Fruit fly (Drosophila melanogaster) whole organism, embryonic: ENCODE results near the gene CG7912.

Source experiments
- Ada2b ChIP-seq: fragments of 200-800 bp; sonication (Bioruptor generic); IDR thresholded peaks from 2 replicates; pipeline ENCODE4 v1.3.6; 2022; ENCODE audit warnings: missing biosample characterization, missing genetic modification characterization
- Antp ChIP-seq: fragments of 200-800 bp; sonication (Bioruptor generic); optimal IDR thresholded peaks from 3 replicates; lab custom pipeline; 2016; ENCODE audit warnings: missing biosample characterization, missing genetic modification characterization
- CG10267 ChIP-seq: fragments of 200-800 bp; sonication (Bioruptor generic); optimal IDR thresholded peaks from 2 replicates; lab custom pipeline; 2018; ENCODE audit warnings: missing biosample characterization, mild to moderate bottlenecking, missing genetic modification characterization, moderate library complexity
- CG10565 ChIP-seq: fragments of 200-800 bp; sonication (Bioruptor generic); optimal IDR thresholded peaks from 3 replicates; lab custom pipeline; 2016; ENCODE audit warnings: missing biosample characterization, mild to moderate bottlenecking, missing genetic modification characterization
- CG11560 ChIP-seq: fragments of 200-800 bp; sonication (Bioruptor generic); IDR thresholded peaks from 3 replicates; pipeline ENCODE4 v1.3.6; 2022; ENCODE audit warnings: missing biosample characterization, missing genetic modification characterization
- CG14860 ChIP-seq: fragments of 200-800 bp; sonication (Bioruptor generic); IDR thresholded peaks from 3 replicates; pipeline ENCODE4 v1.3.6; 2022; ENCODE audit warnings: missing biosample characterization, missing genetic modification characterization; ENCODE audit not compliant: partially characterized antibody
- CG15269 ChIP-seq: fragments of 200-800 bp; sonication (Bioruptor generic); optimal IDR thresholded peaks from 2 replicates; lab custom pipeline; 2018; ENCODE audit warnings: missing biosample characterization, mild to moderate bottlenecking, missing genetic modification characterization, moderate library complexity
- CG15479 ChIP-seq: fragments of 200-800 bp; sonication (Bioruptor generic); optimal IDR thresholded peaks from 3 replicates; lab custom pipeline; 2019; ENCODE audit warnings: missing biosample characterization, mild to moderate bottlenecking, missing genetic modification characterization, moderate library complexity
- CG2875 ChIP-seq: fragments of 200-800 bp; sonication (Bioruptor generic); optimal IDR thresholded peaks from 2 replicates; lab custom pipeline; 2017; ENCODE audit warnings: missing biosample characterization, mild to moderate bottlenecking, missing genetic modification characterization, missing genetic modification reagents
- CG3726 ChIP-seq: fragments of 200-800 bp; sonication (Bioruptor generic); IDR thresholded peaks from 3 replicates; pipeline ENCODE4, ENCODE4 v1.3.6; 2022; ENCODE audit warnings: missing biosample characterization, missing genetic modification characterization
- CG4617 ChIP-seq: fragments of 200-800 bp; sonication (Bioruptor generic); optimal IDR thresholded peaks from 3 replicates; lab custom pipeline; 2016; ENCODE audit warnings: missing biosample characterization, missing genetic modification characterization, borderline replicate concordance
- CG4820 ChIP-seq: fragments of 200-800 bp; sonication (Bioruptor generic); optimal IDR thresholded peaks from 3 replicates; lab custom pipeline; 2016; ENCODE audit warnings: missing biosample characterization, missing genetic modification characterization
- CG6683 ChIP-seq: fragments of 200-800 bp; sonication (Bioruptor generic); optimal IDR thresholded peaks from 2 replicates; lab custom pipeline; 2017; ENCODE audit warnings: missing biosample characterization, mild to moderate bottlenecking, missing genetic modification characterization, missing genetic modification reagents
- CG6791 ChIP-seq: fragments of 200-800 bp; sonication (Bioruptor generic); IDR thresholded peaks from 3 replicates; pipeline ENCODE4 v1.3.6; 2022; ENCODE audit warnings: missing biosample characterization, missing genetic modification characterization; ENCODE audit not compliant: partially characterized antibody
- CG7271 ChIP-seq: fragments of 200-800 bp; sonication (Bioruptor generic); optimal IDR thresholded peaks from 2 replicates; lab custom pipeline; 2018; ENCODE audit warnings: missing biosample characterization, mild to moderate bottlenecking, missing genetic modification characterization, moderate library complexity
- CG9609 ChIP-seq: fragments of 200-800 bp; sonication (Bioruptor generic); optimal IDR thresholded peaks from 3 replicates; lab custom pipeline; 2016; ENCODE audit warnings: missing biosample characterization, missing genetic modification characterization
- CrebB ChIP-seq: fragments of 200-800 bp; sonication (Bioruptor generic); optimal IDR thresholded peaks from 3 replicates; lab custom pipeline; 2018; ENCODE audit warnings: missing biosample characterization, mild to moderate bottlenecking, missing genetic modification characterization
- Dfd ChIP-seq, 2 experiments: fragments of >200 bp; optimal IDR thresholded peaks; 2 replicates each; lab custom pipeline; 2017; ENCODE audit warnings: missing biosample characterization in 2 of 2, missing genetic modification characterization in 2 of 2
- Kr ChIP-seq: fragments of 200-800 bp; sonication (Bioruptor generic); optimal IDR thresholded peaks from 2 replicates; lab custom pipeline; 2017; ENCODE audit warnings: missing biosample characterization, mild to moderate bottlenecking, missing genetic modification characterization
- Mes4 ChIP-seq: fragments of 200-800 bp; sonication (Bioruptor generic); optimal IDR thresholded peaks from 2 replicates; lab custom pipeline; 2016; ENCODE audit warnings: missing biosample characterization, missing genetic modification characterization
- NK7.1 ChIP-seq: fragments of 200-800 bp; sonication (Bioruptor generic); optimal IDR thresholded peaks from 3 replicates; lab custom pipeline; 2016; ENCODE audit warnings: missing biosample characterization, missing genetic modification characterization
- Neu2 ChIP-seq: fragments of 200-800 bp; sonication (Bioruptor generic); optimal IDR thresholded peaks from 3 replicates; lab custom pipeline; 2016; ENCODE audit warnings: missing biosample characterization, missing genetic modification characterization, borderline replicate concordance
- Ravus ChIP-seq: fragments of 200-800 bp; sonication (Bioruptor generic); IDR thresholded peaks from 2 replicates; pipeline ENCODE4 v1.3.6; 2022; ENCODE audit warnings: missing biosample characterization, missing genetic modification characterization
- Rfx ChIP-seq: fragments of 200-800 bp; sonication (Bioruptor generic); IDR thresholded peaks from 2 replicates; pipeline ENCODE4 v1.3.6; 2022; ENCODE audit warnings: missing biosample characterization, missing genetic modification characterization
- Sin3A ChIP-seq: fragments of >200 bp; optimal IDR thresholded peaks from 2 replicates; lab custom pipeline; 2018
- Xrp1 ChIP-seq: fragments of 200-800 bp; sonication (Bioruptor generic); IDR thresholded peaks from 2 replicates; pipeline ENCODE4 v1.3.6; 2022; ENCODE audit warnings: missing biosample characterization, missing genetic modification characterization
- ab ChIP-seq: fragments of 200-800 bp; sonication (Bioruptor generic); optimal IDR thresholded peaks from 2 replicates; lab custom pipeline; 2016; ENCODE audit warnings: missing biosample characterization, missing genetic modification characterization
- aop ChIP-seq: fragments of 200-800 bp; sonication (Bioruptor generic); IDR thresholded peaks from 2 replicates; pipeline ENCODE4 v1.3.6; 2022; ENCODE audit warnings: missing biosample characterization, missing genetic modification characterization
- bsh ChIP-seq, 2 experiments: fragments of 200-800 bp; sonication (Bioruptor generic); optimal IDR thresholded peaks; 2 replicates each; lab custom pipeline; 2017 to 2018; ENCODE audit warnings: mild to moderate bottlenecking in 2 of 2, missing biosample characterization in 2 of 2, missing genetic modification characterization in 2 of 2, moderate library complexity in 1 of 2
- btn ChIP-seq: fragments of 200-800 bp; sonication (Bioruptor generic); optimal IDR thresholded peaks from 2 replicates; lab custom pipeline; 2016; ENCODE audit warnings: missing biosample characterization, missing genetic modification characterization
- disco-r ChIP-seq: fragments of 200-800 bp; sonication (Bioruptor generic); optimal IDR thresholded peaks from 2 replicates; lab custom pipeline; 2016; ENCODE audit warnings: missing biosample characterization, missing genetic modification characterization
- gcm2 ChIP-seq: fragments of 200-800 bp; sonication (Bioruptor generic); optimal IDR thresholded peaks from 2 replicates; lab custom pipeline; 2016; ENCODE audit warnings: missing biosample characterization, missing genetic modification characterization
- ham ChIP-seq: fragments of 200-800 bp; sonication (Bioruptor generic); IDR thresholded peaks from 2 replicates; pipeline ENCODE4 v1.3.6; 2022; ENCODE audit warnings: missing biosample characterization, missing genetic modification characterization
- hbn ChIP-seq: fragments of 200-800 bp; sonication (Bioruptor generic); IDR thresholded peaks from 2 replicates; pipeline ENCODE4 v1.3.6; 2022; ENCODE audit warnings: missing biosample characterization, missing genetic modification characterization; ENCODE audit not compliant: partially characterized antibody
- jumu ChIP-seq: fragments of 200-800 bp; sonication (Bioruptor generic); optimal IDR thresholded peaks from 3 replicates; lab custom pipeline; 2016; ENCODE audit warnings: missing biosample characterization, missing genetic modification characterization
- kni ChIP-seq: fragments of 200-800 bp; sonication (Bioruptor generic); optimal IDR thresholded peaks from 3 replicates; lab custom pipeline; 2017; ENCODE audit warnings: mild to moderate bottlenecking, missing biosample characterization, missing genetic modification reagents, missing genetic modification characterization
- knrl ChIP-seq: fragments of 200-800 bp; sonication (Bioruptor generic); IDR thresholded peaks from 3 replicates; pipeline ENCODE4 v1.3.6; 2022; ENCODE audit warnings: missing biosample characterization, missing genetic modification characterization; ENCODE audit not compliant: partially characterized antibody
- lilli ChIP-seq: fragments of 200-800 bp; sonication (Bioruptor generic); optimal IDR thresholded peaks from 3 replicates; lab custom pipeline; 2016; ENCODE audit warnings: missing biosample characterization, missing genetic modification characterization
- onecut ChIP-seq: fragments of 200-800 bp; sonication (Bioruptor generic); IDR thresholded peaks from 2 replicates; pipeline ENCODE4 v1.3.6; 2022; ENCODE audit warnings: missing biosample characterization, missing genetic modification characterization
- prd ChIP-seq, 3 experiments: fragments of >200 bp in 2 of 3; fragments of 200-800 bp in 1 of 3; sonication (Bioruptor generic) in 1 of 3; optimal IDR thresholded peaks in 2 of 3; IDR thresholded peaks in 1 of 3; 2 replicates in 2 of 3; 3 replicates in 1 of 3; pipeline versions ENCODE4 v1.3.6 to Lab custom; 2017 to 2022; ENCODE audit warnings: missing biosample characterization in 1 of 3, missing genetic modification characterization in 1 of 3
- slbo ChIP-seq: fragments of 200-800 bp; sonication (Bioruptor generic); IDR thresholded peaks from 2 replicates; pipeline ENCODE4 v1.3.6; 2022; ENCODE audit warnings: missing biosample characterization, missing genetic modification characterization
- stwl ChIP-seq: fragments of 200-800 bp; sonication (Bioruptor generic); optimal IDR thresholded peaks from 3 replicates; lab custom pipeline; 2018; ENCODE audit warnings: missing biosample characterization, mild to moderate bottlenecking, missing genetic modification characterization, moderate library complexity
- tin ChIP-seq: fragments of 200-800 bp; sonication (Bioruptor generic); optimal IDR thresholded peaks from 3 replicates; lab custom pipeline; 2016; ENCODE audit warnings: missing biosample characterization, missing genetic modification characterization
- unc-4 ChIP-seq: fragments of 200-800 bp; sonication (Bioruptor generic); IDR thresholded peaks from 2 replicates; pipeline ENCODE4 v1.3.6; 2022; ENCODE audit warnings: missing biosample characterization, missing genetic modification characterization; ENCODE audit not compliant: partially characterized antibody
- vnd ChIP-seq: fragments of 200-800 bp; sonication (Bioruptor generic); IDR thresholded peaks from 3 replicates; pipeline ENCODE4 v1.3.6; 2022; ENCODE audit warnings: missing biosample characterization, missing genetic modification characterization; ENCODE audit not compliant: partially characterized antibody

Gene CG7912

DNA sequence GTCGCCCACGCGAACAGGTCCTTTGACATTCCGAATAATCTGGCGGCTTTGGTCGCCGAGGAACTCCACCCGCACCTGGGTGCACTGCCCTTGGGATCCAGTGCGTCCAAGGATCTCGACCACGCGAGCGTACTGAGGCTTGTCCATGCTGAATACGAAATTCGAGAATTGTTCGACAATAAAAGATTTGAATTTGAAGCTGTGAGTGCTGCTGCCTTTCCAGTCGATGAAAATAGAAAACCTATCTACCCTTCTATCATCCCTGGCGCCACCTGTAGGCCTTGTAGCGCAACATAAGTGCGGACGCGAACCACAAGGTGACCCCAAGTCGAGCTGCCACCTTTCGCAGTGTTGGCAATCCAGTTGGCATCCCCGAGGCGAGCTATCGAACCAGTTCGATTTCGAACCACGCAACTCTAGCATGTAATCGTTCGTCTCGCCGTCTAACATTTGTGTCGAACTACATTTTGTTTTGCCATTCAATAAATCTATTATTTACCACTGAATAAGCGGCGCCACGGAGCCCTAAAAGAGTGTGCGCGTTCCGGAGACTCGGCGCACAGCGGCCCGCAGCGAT, 13.6 kb upstream of the CG7912 start, which contains the start of the genes RpS28a and Axn (continued):
- no peak for TF ChIP-seq bsh (GFP tag; optimal IDR thresholded peaks at IDR 0.05; lab: Kevin White, UChicago)
- no peak for TF ChIP-seq prd (optimal IDR thresholded peaks at IDR 0.05; lab: Kevin White, UChicago)
- TF ChIP-seq prd (GFP tag; IDR thresholded peaks at IDR 0.05; lab: Robert Waterston, UW) = 0 out of 3 replicates have a peak, but pooled peaks have one; percentile 28
- no peak for TF ChIP-seq Dfd (GFP tag; optimal IDR thresholded peaks at IDR 0.05; lab: Kevin White, UChicago)
- TF ChIP-seq jumu (GFP tag; lab: Kevin White, UChicago) = peak; percentile 15
- no peak for TF ChIP-seq CG7271 (tag; lab: Kevin White, UChicago)
- peak; percentile 27 for TF ChIP-seq Mes4 (GFP tag; lab: Kevin White, UChicago)
- peak; percentile 5 for TF ChIP-seq lilli (GFP tag; lab: Kevin White, UChicago)
- TF ChIP-seq CG9609 (GFP tag; lab: Kevin White, UChicago) = peak; percentile 49
- TF ChIP-seq CG2875 = no peak
- peak; percentile 32 for TF ChIP-seq tin (GFP tag; lab: Kevin White, UChicago)
- peak; percentile 7 for TF ChIP-seq CG10267
- TF ChIP-seq Sin3A (lab: Kevin White, UChicago) = peak; percentile 80
- TF ChIP-seq onecut (GFP tag; lab: Robert Waterston, UW) = peak; percentile 33; the same call in 1 of the 2 replicates
- peak; percentile 54; the same call in 2 of the 3 replicates for TF ChIP-seq knrl (GFP tag; lab: Robert Waterston, UW)
- TF ChIP-seq, all 482 proteins: peak for 110

DNA sequence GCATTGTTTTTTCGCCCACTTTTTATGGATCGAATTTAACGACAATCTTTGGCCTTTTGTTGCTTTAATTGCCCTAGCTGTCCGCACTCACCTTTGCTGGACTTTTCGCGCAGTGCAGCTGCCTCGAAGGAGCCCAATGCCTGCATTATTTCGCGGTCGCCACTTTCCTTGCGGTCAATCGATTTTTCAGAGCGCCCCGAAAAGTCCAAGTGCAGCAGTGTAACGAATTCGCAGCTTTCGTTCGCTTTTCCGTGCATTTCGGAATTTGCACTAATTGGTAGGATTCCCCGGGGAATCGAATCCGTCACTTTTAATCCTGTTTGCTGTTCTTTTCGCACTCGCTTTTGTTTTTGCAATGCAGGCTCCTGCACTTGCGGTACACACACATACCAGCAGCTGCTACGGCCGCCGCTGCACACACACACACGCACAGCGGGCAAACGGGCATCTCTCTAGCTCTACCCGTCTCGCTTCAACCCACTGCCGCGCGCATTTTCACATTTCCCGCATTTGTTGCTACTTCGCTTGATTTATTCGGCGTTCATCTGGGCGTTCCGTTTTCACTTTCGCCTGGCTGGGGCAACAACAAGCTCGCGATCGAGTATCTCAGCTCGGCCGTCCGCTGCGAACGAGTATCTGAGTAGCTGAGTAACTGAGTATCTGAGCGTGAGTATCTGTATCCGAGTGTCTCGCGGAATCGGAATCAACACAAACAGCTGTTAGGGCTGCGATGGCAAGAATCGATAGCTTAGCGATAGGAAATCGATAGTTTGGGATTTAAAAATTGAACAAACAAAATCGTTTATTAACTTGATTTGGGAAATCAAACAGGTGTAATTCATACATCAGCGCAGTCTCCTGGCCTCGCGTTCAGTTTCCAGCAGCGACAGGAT, 12.8 kb upstream of the CG7912 start, which contains the start of gene Mgat2:
Gene Mgat2 (minus strand): TSS at position 663 of the 893 bp plus-strand sequence.
- TF ChIP-seq CG10565 (GFP tag; lab: Kevin White, UChicago) = no peak
- peak; percentile 10 for TF ChIP-seq CG6683 (GFP tag; lab: Kevin White, UChicago)
- TF ChIP-seq CG15479 (GFP tag; lab: Kevin White, UChicago) = peak; percentile 59
- no peak for TF ChIP-seq CG15269 (tag; lab: Kevin White, UChicago)
- TF ChIP-seq btn (GFP tag; lab: Kevin White, UChicago) = no peak
- TF ChIP-seq unc-4 = peak; percentile 91
- TF ChIP-seq Ada2b = no peak
- TF ChIP-seq aop (GFP tag; lab: Robert Waterston, UW) = no peak
- TF ChIP-seq CG2875 = peak; percentile 14
- no peak for TF ChIP-seq CG4820 (GFP tag; lab: Kevin White, UChicago)
- no peak for TF ChIP-seq Ravus (GFP tag; lab: Robert Waterston, UW)
- no peak for TF ChIP-seq slbo (GFP tag; lab: Robert Waterston, UW)
- TF ChIP-seq CG9609 (GFP tag; lab: Kevin White, UChicago) = no peak
- peak; percentile 71 for TF ChIP-seq CG14860
- no peak for TF ChIP-seq NK7.1 (GFP tag; lab: Kevin White, UChicago)
- no peak for TF ChIP-seq ham (GFP tag; lab: Robert Waterston, UW)
- TF ChIP-seq Xrp1 (GFP tag; lab: Robert Waterston, UW) = peak; percentile 44
- no peak for TF ChIP-seq CG3726 (GFP tag; lab: Robert Waterston, UW)
- TF ChIP-seq Antp (GFP tag; lab: Kevin White, UChicago) = no peak
- no peak for TF ChIP-seq CG11560 (tag; lab: Robert Waterston, UW)
- no peak for TF ChIP-seq Sin3A (lab: Kevin White, UChicago)
- TF ChIP-seq ab (GFP tag; lab: Kevin White, UChicago) = no peak
- no peak for TF ChIP-seq disco-r
- peak; percentile 86 for TF ChIP-seq CG6791 (GFP tag; lab: Robert Waterston, UW)
- peak; percentile 32 for TF ChIP-seq gcm2 (GFP tag; lab: Kevin White, UChicago)
- peak; percentile 47 for TF ChIP-seq CrebB
- peak; percentile 39 for TF ChIP-seq stwl
- no peak for TF ChIP-seq Kr
- TF ChIP-seq hbn (GFP tag; lab: Robert Waterston, UW) = peak; percentile 89
- TF ChIP-seq kni (GFP tag; lab: Kevin White, UChicago) = peak; percentile 90
- TF ChIP-seq Neu2 = no peak
- TF ChIP-seq CG4617 (GFP tag; lab: Kevin White, UChicago) = peak; percentile 12
- TF ChIP-seq vnd = peak; percentile 77
- TF ChIP-seq Rfx (GFP tag; lab: Robert Waterston, UW) = peak; percentile 37; the same call in 1 of the 2 replicates
